Fruit fly (Drosophila melanogaster) Kc167 (cell line): ENCODE data around the gene PNKP.

ENCODE experiments used
- Myc ChIP-seq: fragments of >200 bp; optimal IDR thresholded peaks from 2 replicates; lab custom pipeline; 2017; ENCODE audit warnings: missing external identifiers
- h ChIP-seq: fragments of >200 bp; optimal IDR thresholded peaks from 3 replicates; lab custom pipeline; 2018; ENCODE audit warnings: missing external identifiers
- insv ChIP-seq: fragments of >200 bp; optimal IDR thresholded peaks from 3 replicates; lab custom pipeline; 2018; ENCODE audit warnings: missing external identifiers
- psq ChIP-seq: fragments of >200 bp; optimal IDR thresholded peaks from 2 replicates; lab custom pipeline; 2017; ENCODE audit warnings: missing external identifiers
- ttk ChIP-seq: sonication (Bioruptor generic); optimal IDR thresholded peaks from 2 replicates; lab custom pipeline; 2017; ENCODE audit warnings: missing external identifiers

dm6 chr3R:8317215-8317614, 26.1 kb downstream of the PNKP start, which contains the start of gene Ctr1B:
- TF ChIP-seq ttk (lab: Kevin White, UChicago) (no peak), h (no peak), Myc (lab: Kevin White, UChicago) (no peak), psq (no peak), insv (no peak)
